Fruit fly (Drosophila melanogaster): ENCODE measurements around the gene CG31370.

The CG31370 gene

DNA sequence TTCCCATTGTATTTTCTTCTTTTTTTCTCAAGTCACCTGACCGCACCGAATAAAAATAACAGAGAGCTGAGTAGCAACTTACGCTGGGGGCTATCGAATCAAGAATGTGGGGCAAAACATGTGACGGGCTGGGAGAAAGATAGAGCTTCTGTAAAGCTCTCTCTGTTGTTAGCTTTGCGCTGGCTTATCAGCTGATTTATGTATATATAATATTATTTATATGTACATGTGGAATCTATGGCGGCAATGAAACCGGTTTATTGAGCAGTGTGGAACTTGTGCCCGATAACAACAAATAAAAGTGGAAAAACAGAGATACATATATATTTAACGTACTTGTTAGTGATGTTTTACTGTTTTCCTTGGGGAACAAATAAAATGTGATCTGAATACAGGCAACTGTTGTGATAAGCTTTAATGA is 9.4 kb upstream of the CG31370 start, which contains the start of gene CG31098 (continued):
- no peak for TF ChIP-seq cato (GFP tag; optimal IDR thresholded peaks at IDR 0.05; ENCODE audit: borderline replicate concordance)
- TF ChIP-seq CG33213 (GFP tag; optimal IDR thresholded peaks at IDR 0.05) = no peak
- no peak for TF ChIP-seq HLHmδ (GFP tag; optimal IDR thresholded peaks at IDR 0.05)
- TF ChIP-seq Oli (tag; optimal IDR thresholded peaks at IDR 0.05) = no peak
- TF ChIP-seq insv (GFP tag; optimal IDR thresholded peaks at IDR 0.05) = no peak
- no peak for TF ChIP-seq ato (GFP tag; IDR thresholded peaks at IDR 0.05; ENCODE audit: partially characterized antibody)
- TF ChIP-seq CG15011 (GFP tag; optimal IDR thresholded peaks at IDR 0.05) = no peak
- peak; percentile 31 for TF ChIP-seq gem (tag; optimal IDR thresholded peaks at IDR 0.05)
- no peak for TF ChIP-seq zen2 (GFP tag; IDR thresholded peaks at IDR 0.05; ENCODE audit: partially characterized antibody)
- TF ChIP-seq CG1024 (GFP tag; IDR thresholded peaks at IDR 0.05) = no peak
- TF ChIP-seq CG8089 (GFP tag; optimal IDR thresholded peaks at IDR 0.05) = no peak
- no peak for TF ChIP-seq ttk (GFP tag; IDR thresholded peaks at IDR 0.05)
- TF ChIP-seq BEAF-32 (GFP tag; optimal IDR thresholded peaks at IDR 0.05) = no peak
- no peak for TF ChIP-seq emc (GFP tag; optimal IDR thresholded peaks at IDR 0.05)
- no peak for TF ChIP-seq Fer2 (tag; optimal IDR thresholded peaks at IDR 0.05)
- TF ChIP-seq sima (GFP tag; optimal IDR thresholded peaks at IDR 0.05) = no peak
- no peak for TF ChIP-seq jigr1 (GFP tag; IDR thresholded peaks at IDR 0.05)
- no peak for TF ChIP-seq hbn (GFP tag; IDR thresholded peaks at IDR 0.05; ENCODE audit: partially characterized antibody)
- no peak for TF ChIP-seq B-H1 (GFP tag; IDR thresholded peaks at IDR 0.05)
- TF ChIP-seq Adf1 (GFP tag; IDR thresholded peaks at IDR 0.05) = no peak
- no peak for TF ChIP-seq bsh (GFP tag; optimal IDR thresholded peaks at IDR 0.05)
- TF ChIP-seq CG34376 (GFP tag; optimal IDR thresholded peaks at IDR 0.05) = peak; percentile 87
- TF ChIP-seq h (optimal IDR thresholded peaks at IDR 0.05) = no peak
- no peak for TF ChIP-seq Mad (GFP tag; optimal IDR thresholded peaks at IDR 0.05)
- no peak for TF ChIP-seq CG1529 (GFP tag; optimal IDR thresholded peaks at IDR 0.05)
- peak; percentile 52 for TF ChIP-seq CG6765 (GFP tag; optimal IDR thresholded peaks at IDR 0.05)
- TF ChIP-seq Doc2 (GFP tag; IDR thresholded peaks at IDR 0.05) = no peak
- TF ChIP-seq mld (GFP tag; IDR thresholded peaks at IDR 0.05; ENCODE audit: partially characterized antibody) = no peak
- TF ChIP-seq CG12942 (GFP tag; optimal IDR thresholded peaks at IDR 0.05) = no peak
- no peak for TF ChIP-seq CG2199 (GFP tag; IDR thresholded peaks at IDR 0.05)
- TF ChIP-seq dmrt11E (tag; optimal IDR thresholded peaks at IDR 0.05) = no peak
- TF ChIP-seq CG34224 (GFP tag; IDR thresholded peaks at IDR 0.05; ENCODE audit: partially characterized antibody) = peak; percentile 49; the same call in 1 of the 3 replicates
- TF ChIP-seq CG12744 (GFP tag; optimal IDR thresholded peaks at IDR 0.05) = no peak
- peak; percentile 51 for TF ChIP-seq unpg (GFP tag; optimal IDR thresholded peaks at IDR 0.05)
- TF ChIP-seq Hr3 (GFP tag; optimal IDR thresholded peaks at IDR 0.05) = no peak
- TF ChIP-seq pzg (GFP tag; optimal IDR thresholded peaks at IDR 0.05) = no peak
- TF ChIP-seq btn (GFP tag; optimal IDR thresholded peaks at IDR 0.05) = no peak
- TF ChIP-seq shn (GFP tag; optimal IDR thresholded peaks at IDR 0.05) = no peak
- no peak for TF ChIP-seq ind (GFP tag; optimal IDR thresholded peaks at IDR 0.05)
- no peak for TF ChIP-seq zen (tag; optimal IDR thresholded peaks at IDR 0.05)
- TF ChIP-seq ken (GFP tag; IDR thresholded peaks at IDR 0.05) = no peak
- no peak for TF ChIP-seq CG4617 (GFP tag; optimal IDR thresholded peaks at IDR 0.05; ENCODE audit: borderline replicate concordance)
- no peak for TF ChIP-seq ewg (GFP tag; optimal IDR thresholded peaks at IDR 0.05)
- TF ChIP-seq CG2712 (tag; optimal IDR thresholded peaks at IDR 0.05) = no peak
- TF ChIP-seq Dll (GFP tag; IDR thresholded peaks at IDR 0.05; ENCODE audit: partially characterized antibody) = no peak
- no peak for TF ChIP-seq Nf-YA (GFP tag; IDR thresholded peaks at IDR 0.05)
- TF ChIP-seq Hr51 (GFP tag; optimal IDR thresholded peaks at IDR 0.05) = no peak
- TF ChIP-seq CrebB (tag; optimal IDR thresholded peaks at IDR 0.05) = peak; percentile 53
- TF ChIP-seq HLH3B (GFP tag; IDR thresholded peaks at IDR 0.05) = no peak
- TF ChIP-seq vvl (GFP tag; IDR thresholded peaks at IDR 0.05) = no peak
- peak; percentile 61 for TF ChIP-seq B-H2 (GFP tag; optimal IDR thresholded peaks at IDR 0.05)

Measured in whole organism, embryonic.